Worm (Caenorhabditis elegans) whole organism, L4 larva: ENCODE results near the gene F14D12.1.

Experiments used
- F49E8.2 ChIP-seq: sonication (generic microtip); optimal IDR thresholded peaks from 2 replicates; lab custom pipeline; 2016; ENCODE audit warnings: missing compliant biosample characterization, mild to moderate bottlenecking, missing genetic modification characterization, borderline replicate concordance
- T20F7.1 ChIP-seq: fragments of 200-800 bp; sonication (Bioruptor generic); optimal IDR thresholded peaks from 2 replicates; lab custom pipeline; 2018; ENCODE audit warnings: mild to moderate bottlenecking, missing genetic modification characterization, missing compliant biosample characterization
- ZK337.2 ChIP-seq: fragments of 200-800 bp; sonication (Bioruptor generic); IDR thresholded peaks from 2 replicates; pipeline ENCODE4 v1.3.6; 2022; ENCODE audit warnings: missing genetic modification reagents, missing genetic modification characterization, missing compliant biosample characterization
- arid-1 ChIP-seq: fragments of 200-800 bp; sonication (Bioruptor generic); conservative IDR thresholded peaks from 2 replicates; pipeline ENCODE4 v1.3.6; 2022; ENCODE audit warnings: missing genetic modification reagents, missing genetic modification characterization, missing compliant biosample characterization
- ceh-32 ChIP-seq: sonication (generic microtip); optimal IDR thresholded peaks from 2 replicates; lab custom pipeline; 2016; ENCODE audit warnings: mild to moderate bottlenecking, missing genetic modification characterization, missing compliant biosample characterization; ENCODE audit not compliant: poor library complexity
- daf-12 ChIP-seq: fragments of 150-350 bp; optimal IDR thresholded peaks from 2 replicates; lab custom pipeline; 2014; ENCODE audit warnings: missing biosample characterization, missing genetic modification reagents, missing genetic modification characterization
- dmd-6 ChIP-seq: fragments of 200-800 bp; sonication (Bioruptor generic); IDR thresholded peaks from 2 replicates; pipeline ENCODE4 v1.3.6; 2022; ENCODE audit warnings: missing genetic modification reagents, missing genetic modification characterization, missing compliant biosample characterization
- dpl-1 ChIP-seq: fragments of 150-350 bp; optimal IDR thresholded peaks from 2 replicates; lab custom pipeline; 2014; ENCODE audit warnings: missing biosample characterization, missing genetic modification reagents, missing genetic modification characterization
- duxl-1 ChIP-seq: sonication (generic microtip); optimal IDR thresholded peaks from 2 replicates; lab custom pipeline; 2016; ENCODE audit warnings: mild to moderate bottlenecking, missing genetic modification characterization, moderate library complexity, missing compliant biosample characterization; ENCODE audit not compliant: poor library complexity
- hif-1 ChIP-seq, 2 experiments: sonication (generic microtip); optimal IDR thresholded peaks; 2 replicates each; lab custom pipeline; 2016 to 2017; ENCODE audit warnings: missing compliant biosample characterization in 2 of 2, missing genetic modification characterization in 2 of 2, missing genetic modification reagents in 2 of 2, missing genotype in 2 of 2, mild to moderate bottlenecking in 1 of 2
- hlh-11 ChIP-seq: fragments of 200-800 bp; sonication (Bioruptor generic); optimal IDR thresholded peaks from 2 replicates; lab custom pipeline; 2018; ENCODE audit warnings: mild to moderate bottlenecking, missing genetic modification characterization, missing compliant biosample characterization
- hlh-30 ChIP-seq: sonication (generic microtip); optimal IDR thresholded peaks from 2 replicates; lab custom pipeline; 2017; ENCODE audit warnings: antibody characterized with exemption, mild to moderate bottlenecking, missing genetic modification characterization, missing compliant biosample characterization; ENCODE audit not compliant: insufficient read depth
- hmg-1.1 ChIP-seq: fragments of 200-800 bp; sonication (Bioruptor generic); IDR thresholded peaks from 2 replicates; pipeline ENCODE4 v1.3.6; 2022; ENCODE audit warnings: missing genetic modification reagents, missing genetic modification characterization, missing compliant biosample characterization
- jun-1 ChIP-seq: fragments of 150-350 bp; optimal IDR thresholded peaks from 2 replicates; lab custom pipeline; 2014; ENCODE audit warnings: missing biosample characterization, missing genetic modification reagents, missing genetic modification characterization
- lim-7 ChIP-seq: fragments of 200-800 bp; sonication (Bioruptor generic); IDR thresholded peaks from 2 replicates; pipeline ENCODE4 v1.3.6; 2022; ENCODE audit warnings: missing genetic modification characterization, missing compliant biosample characterization
- lin-13 ChIP-seq: fragments of 150-350 bp; optimal IDR thresholded peaks from 2 replicates; lab custom pipeline; 2014; ENCODE audit warnings: missing biosample characterization, missing genetic modification reagents, missing genetic modification characterization
- lin-39 ChIP-seq: fragments of 150-350 bp; optimal IDR thresholded peaks from 2 replicates; lab custom pipeline; 2014; ENCODE audit warnings: missing biosample characterization, missing genetic modification reagents, missing genetic modification characterization
- lsy-2 ChIP-seq, 2 experiments: fragments of 150-350 bp in 1 of 2; sonication (generic microtip) in 1 of 2; optimal IDR thresholded peaks; 2 replicates each; lab custom pipeline; 2014 to 2017; ENCODE audit warnings: missing biosample characterization in 2 of 2, missing genetic modification characterization in 2 of 2
- madf-5 ChIP-seq, 2 experiments: fragments of 200-800 bp; sonication (Bioruptor generic); IDR thresholded peaks; 2 replicates each; pipeline ENCODE4 v1.3.6; 2022; ENCODE audit warnings: missing compliant biosample characterization in 2 of 2, missing genetic modification characterization in 2 of 2
- mdl-1 ChIP-seq, 2 experiments: fragments of 150-350 bp in 1 of 2; sonication (generic microtip) in 1 of 2; optimal IDR thresholded peaks; 2 replicates each; lab custom pipeline; 2014 to 2017; ENCODE audit warnings: missing biosample characterization in 2 of 2, missing genetic modification characterization in 2 of 2
- mes-2 ChIP-seq: sonication (generic microtip); optimal IDR thresholded peaks from 2 replicates; lab custom pipeline; 2016; ENCODE audit warnings: missing genotype, mild to moderate bottlenecking, missing genetic modification characterization, missing compliant biosample characterization; ENCODE audit not compliant: poor library complexity, severe bottlenecking
- mxl-3 ChIP-seq: fragments of 200-800 bp; sonication (Bioruptor generic); optimal IDR thresholded peaks from 2 replicates; lab custom pipeline; 2018; ENCODE audit warnings: mild to moderate bottlenecking, missing genetic modification characterization, missing compliant biosample characterization
- nhr-237 ChIP-seq: sonication (generic microtip); optimal IDR thresholded peaks from 2 replicates; lab custom pipeline; 2017; ENCODE audit warnings: missing biosample characterization, missing genetic modification characterization
- nhr-25 ChIP-seq: sonication (generic microtip); optimal IDR thresholded peaks from 2 replicates; lab custom pipeline; 2017; ENCODE audit warnings: missing genetic modification characterization, mild to moderate bottlenecking, missing compliant biosample characterization, antibody characterized with exemption, moderate library complexity, borderline replicate concordance; ENCODE audit not compliant: insufficient read depth
- nhr-28 ChIP-seq: fragments of 150-350 bp; optimal IDR thresholded peaks from 2 replicates; lab custom pipeline; 2014; ENCODE audit warnings: missing biosample characterization, missing genetic modification characterization
- nhr-41 ChIP-seq: fragments of 200-800 bp; sonication (Bioruptor generic); IDR thresholded peaks from 2 replicates; pipeline ENCODE4 v1.3.6; 2022; ENCODE audit warnings: missing genetic modification reagents, missing genetic modification characterization, missing compliant biosample characterization
- nhr-48 ChIP-seq: sonication (generic microtip); optimal IDR thresholded peaks from 2 replicates; lab custom pipeline; 2016; ENCODE audit warnings: mild to moderate bottlenecking, missing genetic modification characterization, missing compliant biosample characterization
- nhr-6 ChIP-seq: fragments of 150-350 bp; optimal IDR thresholded peaks from 2 replicates; lab custom pipeline; 2014; ENCODE audit warnings: missing biosample characterization, missing genetic modification characterization
- nhr-76 ChIP-seq: fragments of 150-350 bp; optimal IDR thresholded peaks from 2 replicates; lab custom pipeline; 2014; ENCODE audit warnings: missing biosample characterization, missing genetic modification characterization
- nhr-77 ChIP-seq: fragments of 150-350 bp; optimal IDR thresholded peaks from 2 replicates; lab custom pipeline; 2014; ENCODE audit warnings: missing biosample characterization, missing genetic modification characterization
- pqm-1 ChIP-seq: sonication (generic microtip); optimal IDR thresholded peaks from 2 replicates; lab custom pipeline; 2017; ENCODE audit warnings: missing biosample characterization, missing genetic modification characterization
- spr-1 ChIP-seq: sonication (generic microtip); optimal IDR thresholded peaks from 2 replicates; lab custom pipeline; 2016; ENCODE audit warnings: mild to moderate bottlenecking, missing genetic modification characterization, missing compliant biosample characterization
- tra-1 ChIP-seq: fragments of 200-800 bp; sonication (Bioruptor generic); IDR thresholded peaks from 2 replicates; pipeline ENCODE4 v1.3.6; 2022; ENCODE audit warnings: missing genetic modification reagents, missing genetic modification characterization, missing compliant biosample characterization
- unc-130 ChIP-seq: sonication (generic microtip); optimal IDR thresholded peaks from 2 replicates; lab custom pipeline; 2016; ENCODE audit warnings: missing genetic modification reagents, missing genetic modification characterization, missing compliant biosample characterization
- unc-62 ChIP-seq, 3 experiments: fragments of 150-350 bp in 1 of 3; sonication (generic microtip); optimal IDR thresholded peaks in 2 of 3; peaks in 1 of 3; 1 replicate in 1 of 3; 2 replicates in 2 of 3; lab custom pipeline; 2014 to 2017; ENCODE audit warnings: missing biosample characterization in 3 of 3, missing genetic modification characterization in 3 of 3, missing genetic modification reagents in 3 of 3, missing genotype in 1 of 3
- zfp-2 ChIP-seq: sonication (generic microtip); optimal IDR thresholded peaks from 2 replicates; lab custom pipeline; 2016; ENCODE audit warnings: mild to moderate bottlenecking, missing genetic modification characterization, missing compliant biosample characterization

The F14D12.1 gene

DNA sequence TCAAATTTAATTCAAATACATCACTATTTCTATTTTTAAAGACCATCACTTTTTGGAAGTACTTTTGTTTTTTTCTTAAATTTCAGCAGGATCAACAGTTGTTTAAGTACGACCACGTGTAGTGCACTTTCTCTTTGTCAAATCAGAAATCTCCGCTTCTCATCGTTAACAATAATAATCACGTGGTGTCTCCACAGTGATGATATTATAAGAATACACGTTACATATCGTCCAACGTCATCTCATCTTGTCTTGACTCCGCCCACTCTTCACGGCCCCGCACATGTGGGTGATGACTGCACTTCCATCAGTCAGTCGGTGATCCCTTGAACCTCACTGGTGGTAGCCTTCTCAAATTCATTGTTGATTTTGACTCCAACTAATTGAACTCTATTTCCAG, 26.4 kb downstream of the F14D12.1 start, which contains the start of gene argn-1:
Gene argn-1, plus strand, starts transcription at position 83 of the 400 bp plus-strand sequence.
- TF ChIP-seq madf-5 (GFP tag; IDR thresholded peaks at IDR 0.05; lab: Robert Waterston, UW) (0 out of 4 replicates have a peak, but pooled peaks of 1 of the 2 experiments have one; percentile 17), nhr-28 (peak; percentile 82), arid-1 (GFP tag; lab: Robert Waterston, UW) (no peak), mdl-1 (tag; optimal IDR thresholded peaks at IDR 0.05; lab: Kevin White, UChicago) (peak; percentile 13 to 65), hlh-30 (tag; lab: Kevin White, UChicago) (peak; percentile 75), dmd-6 (GFP tag; lab: Robert Waterston, UW) (peak; percentile 45), nhr-76 (tag; lab: Kevin White, UChicago) (no peak), mxl-3 (peak; percentile 96), lin-13 (GFP tag; lab: Kevin White, UChicago) (no peak), ceh-32 (tag; lab: Kevin White, UChicago) (no peak), T20F7.1 (GFP tag; lab: Kevin White, UChicago) (no peak), lsy-2 (tag; optimal IDR thresholded peaks at IDR 0.05; lab: Kevin White, UChicago) (peak in 1 of 2 experiments; percentile 41), nhr-25 (tag; lab: Kevin White, UChicago) (peak; percentile 53), nhr-48 (tag; lab: Kevin White, UChicago) (peak; percentile 58), nhr-6 (tag; lab: Kevin White, UChicago) (no peak), hlh-11 (tag; lab: Kevin White, UChicago) (peak; percentile 72)

DNA sequence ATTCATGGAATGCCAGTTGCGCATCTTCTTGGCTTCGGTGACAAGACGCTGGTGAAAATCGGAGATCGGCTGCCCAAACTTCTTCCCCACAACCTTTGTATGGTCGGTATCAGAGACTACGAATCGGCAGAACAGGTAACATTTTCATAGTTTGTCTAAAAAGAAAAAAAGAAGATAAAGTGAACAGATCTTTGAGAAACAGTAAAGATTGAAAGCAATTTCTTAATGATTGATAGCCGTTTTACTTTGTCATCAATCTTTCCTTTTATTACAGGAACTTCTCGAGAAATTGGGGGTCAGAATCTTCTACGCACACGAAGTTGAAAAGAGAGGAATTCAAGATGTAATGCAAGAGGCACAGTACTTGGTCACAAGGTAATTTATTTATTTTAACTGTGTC, 27.4 kb downstream of the F14D12.1 start:
- TF ChIP-seq dpl-1 (GFP tag; lab: Kevin White, UChicago), result no peak
- TF ChIP-seq spr-1 (tag; lab: Kevin White, UChicago), result no peak
- TF ChIP-seq zfp-2, result no peak
- TF ChIP-seq daf-12 (tag; lab: Kevin White, UChicago), result no peak
- TF ChIP-seq nhr-25 (tag; lab: Kevin White, UChicago), result peak; percentile 22
- no peak for TF ChIP-seq duxl-1 (tag; lab: Kevin White, UChicago)
- no peak for TF ChIP-seq unc-130 (GFP tag; lab: Kevin White, UChicago)
- no peak for TF ChIP-seq ZK337.2
- TF ChIP-seq hlh-30 (tag; lab: Kevin White, UChicago), result peak; percentile 9
- no peak for TF ChIP-seq hif-1 (tag; optimal IDR thresholded peaks at IDR 0.05; lab: Kevin White, UChicago)
- no peak for TF ChIP-seq nhr-237
- TF ChIP-seq lim-7 (GFP tag; lab: Robert Waterston, UW), result no peak
- TF ChIP-seq F49E8.2 (tag; lab: Kevin White, UChicago), result no peak
- no peak for TF ChIP-seq hmg-1.1
- TF ChIP-seq tra-1 (GFP tag; lab: Robert Waterston, UW), result no peak
- TF ChIP-seq nhr-77 (tag; lab: Kevin White, UChicago), result no peak
- no peak for TF ChIP-seq lin-39
- TF ChIP-seq nhr-41 (GFP tag; lab: Robert Waterston, UW), result no peak
- peak; percentile 49 for TF ChIP-seq nhr-28
- TF ChIP-seq jun-1 (tag; lab: Kevin White, UChicago), result no peak
- TF ChIP-seq hlh-11 (tag; lab: Kevin White, UChicago), result peak; percentile 0
- peak in 1 of 2 experiments; percentile 20 for TF ChIP-seq unc-62 (GFP tag; optimal IDR thresholded peaks at IDR 0.05 in 1 of 2; lab: Kevin White, UChicago)
- no peak for TF ChIP-seq unc-62 (tag; optimal IDR thresholded peaks at IDR 0.05; lab: Kevin White, UChicago)
- TF ChIP-seq mdl-1 (tag; optimal IDR thresholded peaks at IDR 0.05; lab: Kevin White, UChicago), result peak in 1 of 2 experiments; percentile 51

DNA sequence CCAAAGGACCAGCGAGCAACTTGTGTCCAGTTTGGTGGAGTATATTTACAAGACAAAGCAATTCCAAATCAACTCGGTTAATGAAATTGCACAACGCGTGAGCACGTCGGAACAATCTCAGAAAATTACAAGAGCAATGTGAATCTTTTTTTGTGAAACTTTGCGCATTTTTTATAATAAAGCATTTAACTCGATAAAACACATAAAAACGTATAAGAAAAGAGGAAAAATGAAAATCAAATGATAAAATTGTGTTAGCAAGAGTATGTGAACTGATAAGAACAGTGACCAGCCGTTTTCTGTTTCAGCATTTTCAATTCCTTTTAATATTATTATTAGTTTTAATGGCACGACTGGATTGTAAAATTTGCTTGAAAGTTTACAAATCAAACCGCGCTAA, 28.1 kb downstream of the F14D12.1 start, which contains the start of gene T22B7.8:
Gene T22B7.8, plus strand, starts transcription at position 301 of the 400 bp plus-strand sequence.
- TF ChIP-seq pqm-1 (tag; lab: Kevin White, UChicago), result peak; percentile 56
- no peak for TF ChIP-seq mes-2
